Fruit fly (Drosophila melanogaster) whole organism, adult: ENCODE results near the gene Pdha.

Source experiments
- CG11617 ChIP-seq: fragments of 200-800 bp; sonication (Bioruptor generic); optimal IDR thresholded peaks from 2 replicates; lab custom pipeline; 2017; ENCODE audit warnings: mild to moderate bottlenecking, missing biosample characterization, missing genetic modification reagents, missing genetic modification characterization
- CG12768 ChIP-seq: fragments of 200-800 bp; sonication (Bioruptor generic); optimal IDR thresholded peaks from 2 replicates; lab custom pipeline; 2017; ENCODE audit warnings: missing biosample characterization, missing genetic modification characterization, mild to moderate bottlenecking, moderate library complexity, missing genetic modification reagents
- CG14711 ChIP-seq: fragments of 200-800 bp; sonication (Bioruptor generic); optimal IDR thresholded peaks from 2 replicates; lab custom pipeline; 2018; ENCODE audit warnings: missing biosample characterization, mild to moderate bottlenecking, missing genetic modification characterization, moderate library complexity
- CG1620 ChIP-seq: fragments of 200-800 bp; sonication (Bioruptor generic); optimal IDR thresholded peaks from 2 replicates; lab custom pipeline; 2016; ENCODE audit warnings: missing biosample characterization, missing genetic modification characterization
- CG33017 ChIP-seq: fragments of 200-800 bp; sonication (Bioruptor generic); optimal IDR thresholded peaks from 2 replicates; lab custom pipeline; 2018; ENCODE audit warnings: missing biosample characterization, mild to moderate bottlenecking, missing genetic modification characterization, moderate library complexity
- CG5204 ChIP-seq: fragments of 200-800 bp; sonication (Bioruptor generic); optimal IDR thresholded peaks from 2 replicates; lab custom pipeline; 2016; ENCODE audit warnings: missing biosample characterization, missing genetic modification characterization
- CG7045 ChIP-seq: fragments of 200-800 bp; sonication (Bioruptor generic); optimal IDR thresholded peaks from 2 replicates; lab custom pipeline; 2017; ENCODE audit warnings: missing biosample characterization, mild to moderate bottlenecking, missing genetic modification characterization
- CG7101 ChIP-seq: fragments of 200-800 bp; sonication (Bioruptor generic); optimal IDR thresholded peaks from 2 replicates; lab custom pipeline; 2018; ENCODE audit warnings: missing biosample characterization, mild to moderate bottlenecking, missing genetic modification characterization, moderate library complexity
- Clk ChIP-seq: fragments of 200-800 bp; sonication (Bioruptor generic); optimal IDR thresholded peaks from 2 replicates; lab custom pipeline; 2017; ENCODE audit warnings: missing biosample characterization, missing genetic modification characterization
- Crg-1 ChIP-seq: fragments of 200-800 bp; sonication (Bioruptor generic); optimal IDR thresholded peaks from 2 replicates; lab custom pipeline; 2016; ENCODE audit warnings: missing biosample characterization, missing genetic modification characterization
- Hr96 ChIP-seq: fragments of 200-800 bp; sonication (Bioruptor generic); optimal IDR thresholded peaks from 2 replicates; lab custom pipeline; 2016; ENCODE audit warnings: missing biosample characterization, missing genetic modification characterization
- Mnt ChIP-seq: fragments of 200-800 bp; sonication (Bioruptor generic); optimal IDR thresholded peaks from 2 replicates; lab custom pipeline; 2016; ENCODE audit warnings: missing biosample characterization, mild to moderate bottlenecking, missing genetic modification characterization
- bab1 ChIP-seq: fragments of 200-800 bp; sonication (Bioruptor generic); optimal IDR thresholded peaks from 3 replicates; lab custom pipeline; 2019; ENCODE audit warnings: missing biosample characterization, mild to moderate bottlenecking, missing genetic modification characterization, moderate library complexity
- cic ChIP-seq: fragments of 200-800 bp; sonication (Bioruptor generic); optimal IDR thresholded peaks from 2 replicates; lab custom pipeline; 2017; ENCODE audit warnings: missing biosample characterization, mild to moderate bottlenecking, missing genetic modification characterization, moderate library complexity
- cnc ChIP-seq, 2 experiments: fragments of >200 bp; optimal IDR thresholded peaks; 2 replicates each; lab custom pipeline; 2017
- kay ChIP-seq: fragments of 200-800 bp; sonication (Bioruptor generic); peaks from one replicate; lab custom pipeline; 2016; ENCODE audit warnings: missing biosample characterization, missing genetic modification characterization, borderline replicate concordance
- ovo ChIP-seq: fragments of 200-800 bp; sonication (Bioruptor generic); optimal IDR thresholded peaks from 2 replicates; lab custom pipeline; 2016; ENCODE audit warnings: missing biosample characterization, missing genetic modification characterization
- pad ChIP-seq: fragments of 200-800 bp; sonication (Bioruptor generic); optimal IDR thresholded peaks from 3 replicates; lab custom pipeline; 2017; ENCODE audit warnings: missing biosample characterization, missing genetic modification characterization, mild to moderate bottlenecking, moderate library complexity, missing genetic modification reagents
- tj ChIP-seq: fragments of 200-800 bp; sonication (Bioruptor generic); optimal IDR thresholded peaks from 3 replicates; lab custom pipeline; 2017; ENCODE audit warnings: missing biosample characterization, mild to moderate bottlenecking, missing genetic modification characterization, moderate library complexity
- toe ChIP-seq: fragments of 200-800 bp; sonication (Bioruptor generic); optimal IDR thresholded peaks from 2 replicates; lab custom pipeline; 2016; ENCODE audit warnings: missing biosample characterization, missing genetic modification characterization

The Pdha gene

DNA sequence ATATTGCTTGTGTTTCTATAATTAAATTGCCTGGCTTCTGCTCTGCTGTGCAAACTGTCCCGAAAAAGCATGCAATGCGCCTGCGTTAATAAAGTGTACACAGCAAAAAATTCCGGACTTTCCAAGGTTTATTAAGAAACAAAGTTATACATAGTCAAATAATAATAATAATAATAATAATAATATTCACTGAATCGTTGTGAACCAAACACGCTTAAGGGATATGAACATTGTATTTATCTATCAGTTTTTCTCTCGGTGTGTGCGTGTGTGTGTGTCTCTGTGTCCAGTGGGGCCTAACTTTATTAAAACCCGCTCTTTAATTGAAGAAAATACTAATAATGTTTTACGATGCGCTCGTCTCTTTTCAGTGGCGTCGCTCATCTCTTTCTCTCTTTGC lies 10.9 kb upstream of the Pdha start:
- TF ChIP-seq CG33017 (tag; lab: Kevin White, UChicago) (peak; percentile 47), CG7101 (tag; lab: Kevin White, UChicago) (peak; percentile 60), CG14711 (tag; lab: Kevin White, UChicago) (peak; percentile 63), CG5204 (no peak), cnc (optimal IDR thresholded peaks at IDR 0.05; lab: Kevin White, UChicago) (no peak), tj (GFP tag; lab: Kevin White, UChicago) (peak; percentile 11), cic (GFP tag; lab: Kevin White, UChicago) (no peak), CG1620 (GFP tag; lab: Kevin White, UChicago) (no peak), Mnt (peak; percentile 3), ovo (no peak), Clk (GFP tag; lab: Kevin White, UChicago) (no peak), CG12768 (GFP tag; lab: Kevin White, UChicago) (peak; percentile 42), Crg-1 (no peak), CG7045 (peak; percentile 62)

DNA sequence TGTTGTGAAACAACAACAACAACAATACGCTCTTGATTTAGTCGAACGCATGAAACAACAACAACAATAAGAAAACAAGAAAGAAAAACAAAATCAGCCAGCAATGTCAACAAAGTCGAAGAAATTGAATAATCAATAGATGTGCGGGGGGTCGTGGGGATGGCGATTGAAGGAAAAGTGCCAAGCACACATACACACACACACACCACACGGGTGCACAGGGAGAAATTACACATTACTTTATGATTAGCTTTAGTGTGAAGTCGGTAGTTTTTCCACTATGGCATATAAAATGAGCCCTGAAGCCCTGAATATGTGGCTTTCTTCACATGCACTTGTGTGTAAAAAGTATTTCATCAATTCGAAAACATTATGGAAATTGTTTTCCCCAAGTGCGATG lies 9.1 kb upstream of the Pdha start:
- TF ChIP-seq CG33017 (tag; lab: Kevin White, UChicago) (no peak), bab1 (GFP tag; lab: Kevin White, UChicago) (no peak), Mnt (no peak), tj (GFP tag; lab: Kevin White, UChicago) (no peak), cic (GFP tag; lab: Kevin White, UChicago) (no peak), CG1620 (GFP tag; lab: Kevin White, UChicago) (no peak), ovo (no peak), CG11617 (no peak), Clk (GFP tag; lab: Kevin White, UChicago) (no peak), pad (no peak), Crg-1 (no peak), Hr96 (GFP tag; lab: Kevin White, UChicago) (no peak), toe (GFP tag; lab: Kevin White, UChicago) (no peak), kay (no peak), cnc (optimal IDR thresholded peaks at IDR 0.05; lab: Kevin White, UChicago) (no peak), CG5204 (no peak), CG7045 (no peak)

DNA sequence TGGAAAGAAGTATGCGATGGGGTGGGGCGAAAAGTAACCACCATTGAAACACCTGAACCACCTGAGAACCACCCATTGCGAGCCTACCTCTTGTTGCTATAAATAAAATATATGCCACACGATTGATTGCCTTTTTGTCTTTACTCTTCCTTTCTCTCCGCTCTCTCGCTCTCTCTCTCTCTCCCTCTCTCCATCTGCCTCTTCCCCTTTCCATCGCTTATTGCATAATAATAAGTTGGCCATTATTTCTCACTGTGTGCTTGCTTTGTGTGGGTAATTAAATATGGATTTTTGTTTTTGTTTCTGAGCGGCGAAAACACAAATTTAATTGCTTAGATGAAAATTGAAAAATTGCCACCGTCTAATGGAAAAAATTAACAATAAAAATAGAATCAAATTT lies 8.0 kb upstream of the Pdha start:
- TF ChIP-seq ovo (no peak), bab1 (GFP tag; lab: Kevin White, UChicago) (no peak), CG7045 (no peak), kay (no peak), cnc (optimal IDR thresholded peaks at IDR 0.05; lab: Kevin White, UChicago) (no peak), Crg-1 (no peak), toe (GFP tag; lab: Kevin White, UChicago) (no peak), CG11617 (no peak), cic (GFP tag; lab: Kevin White, UChicago) (no peak), pad (no peak), Clk (GFP tag; lab: Kevin White, UChicago) (no peak), CG7101 (tag; lab: Kevin White, UChicago) (no peak), CG14711 (tag; lab: Kevin White, UChicago) (no peak), CG5204 (no peak), CG12768 (GFP tag; lab: Kevin White, UChicago) (no peak), CG1620 (GFP tag; lab: Kevin White, UChicago) (no peak), Mnt (no peak), CG33017 (tag; lab: Kevin White, UChicago) (no peak), tj (GFP tag; lab: Kevin White, UChicago) (no peak)

DNA sequence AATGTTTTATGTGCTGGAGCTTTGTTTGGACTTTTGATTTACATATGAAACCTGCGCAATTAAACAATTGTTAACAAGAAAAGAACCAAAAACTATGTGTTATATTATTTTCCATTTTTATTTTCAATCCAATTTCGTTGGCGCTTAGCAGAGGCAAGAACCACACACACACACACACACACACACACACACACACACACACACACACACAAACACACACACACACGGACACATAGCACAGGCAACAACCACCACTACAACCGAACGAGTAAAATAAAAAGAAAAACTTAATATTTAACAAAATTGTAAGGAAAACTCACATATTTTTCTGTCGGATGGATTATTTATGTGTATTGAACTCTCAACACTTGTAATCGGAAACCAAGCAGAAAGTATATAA lies 2.7 kb upstream of the Pdha start:
- TF ChIP-seq kay: no peak
- TF ChIP-seq CG33017 (tag; lab: Kevin White, UChicago): no peak
- no peak for TF ChIP-seq Hr96 (GFP tag; lab: Kevin White, UChicago)
- TF ChIP-seq ovo: no peak
- TF ChIP-seq Clk (GFP tag; lab: Kevin White, UChicago): no peak
- no peak for TF ChIP-seq CG14711 (tag; lab: Kevin White, UChicago)
- TF ChIP-seq cic (GFP tag; lab: Kevin White, UChicago): no peak
- TF ChIP-seq pad: no peak
- TF ChIP-seq Crg-1: no peak
- no peak for TF ChIP-seq CG7045
- TF ChIP-seq tj (GFP tag; lab: Kevin White, UChicago): no peak
- TF ChIP-seq cnc (optimal IDR thresholded peaks at IDR 0.05; lab: Kevin White, UChicago): no peak
- TF ChIP-seq CG12768 (GFP tag; lab: Kevin White, UChicago): no peak
- no peak for TF ChIP-seq bab1 (GFP tag; lab: Kevin White, UChicago)
- TF ChIP-seq CG1620 (GFP tag; lab: Kevin White, UChicago): no peak
- no peak for TF ChIP-seq CG11617
- TF ChIP-seq CG5204: no peak
- TF ChIP-seq CG7101 (tag; lab: Kevin White, UChicago): no peak
- TF ChIP-seq toe (GFP tag; lab: Kevin White, UChicago): no peak
- TF ChIP-seq Mnt: no peak

DNA sequence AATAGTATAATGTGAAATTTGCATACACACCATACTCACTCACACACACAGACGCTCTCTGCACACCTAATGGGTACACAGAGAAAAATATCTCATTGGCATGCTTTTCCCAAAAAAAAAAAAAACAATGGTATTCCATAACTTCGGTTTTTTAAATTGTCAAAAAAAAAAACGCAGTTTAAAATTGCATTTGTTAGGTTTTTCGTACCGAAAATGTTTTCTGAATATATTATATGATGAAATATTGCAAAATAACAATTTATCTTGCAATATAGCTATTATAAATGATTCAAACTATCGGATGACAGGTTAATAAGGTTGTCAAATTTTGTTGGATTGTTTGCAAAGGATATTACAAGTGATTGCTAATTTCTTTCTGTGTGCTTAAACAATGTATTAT lies 2.3 kb upstream of the Pdha start:
- no peak for TF ChIP-seq toe (GFP tag; lab: Kevin White, UChicago)
- no peak for TF ChIP-seq CG7101 (tag; lab: Kevin White, UChicago)
- TF ChIP-seq cic (GFP tag; lab: Kevin White, UChicago): no peak
- TF ChIP-seq CG33017 (tag; lab: Kevin White, UChicago): no peak
- no peak for TF ChIP-seq Crg-1
- no peak for TF ChIP-seq bab1 (GFP tag; lab: Kevin White, UChicago)
- no peak for TF ChIP-seq Hr96 (GFP tag; lab: Kevin White, UChicago)
- TF ChIP-seq CG5204: no peak
- no peak for TF ChIP-seq CG7045
- no peak for TF ChIP-seq CG12768 (GFP tag; lab: Kevin White, UChicago)
- TF ChIP-seq ovo: no peak
- no peak for TF ChIP-seq Mnt
- TF ChIP-seq kay: no peak
- TF ChIP-seq tj (GFP tag; lab: Kevin White, UChicago): no peak
- TF ChIP-seq CG1620 (GFP tag; lab: Kevin White, UChicago): no peak
- TF ChIP-seq pad: no peak
- TF ChIP-seq cnc (optimal IDR thresholded peaks at IDR 0.05; lab: Kevin White, UChicago): no peak

DNA sequence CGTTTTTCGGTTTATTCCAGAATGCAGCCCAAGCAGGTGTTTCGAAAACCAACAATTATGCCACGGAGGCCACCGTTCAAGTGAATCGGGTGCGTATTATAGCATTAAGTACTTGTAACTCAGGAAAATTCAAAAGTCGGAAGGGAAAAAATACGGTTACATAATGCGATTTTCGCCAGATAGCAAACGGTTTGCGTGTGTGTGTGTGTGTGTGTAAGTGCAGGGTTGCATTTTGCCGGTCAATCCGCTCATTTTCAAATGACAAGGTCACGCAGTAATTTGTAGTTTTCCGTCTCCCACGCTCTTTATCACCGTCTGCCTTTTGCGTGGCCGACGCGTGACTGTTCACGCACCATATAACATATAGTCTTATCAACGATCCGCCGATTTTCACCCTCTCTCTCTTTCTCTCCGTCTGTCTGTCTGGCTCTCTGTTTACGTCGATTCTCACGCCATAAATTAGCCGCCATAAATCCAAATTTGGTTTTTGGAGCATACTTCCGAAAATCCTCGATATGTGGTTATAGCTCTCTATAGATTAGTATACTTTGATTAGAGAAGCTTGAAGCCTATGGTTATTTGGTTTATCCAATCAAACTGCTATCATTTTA lies 825 bp downstream of the Pdha start:
- TF ChIP-seq cic (GFP tag; lab: Kevin White, UChicago): no peak
- TF ChIP-seq Hr96 (GFP tag; lab: Kevin White, UChicago): no peak
- TF ChIP-seq CG7101 (tag; lab: Kevin White, UChicago): no peak
- peak; percentile 44 for TF ChIP-seq tj (GFP tag; lab: Kevin White, UChicago)
- peak; percentile 8 for TF ChIP-seq bab1 (GFP tag; lab: Kevin White, UChicago)
- no peak for TF ChIP-seq ovo
- no peak for TF ChIP-seq Crg-1
- peak; percentile 16 for TF ChIP-seq Mnt
- TF ChIP-seq Clk (GFP tag; lab: Kevin White, UChicago): no peak
- TF ChIP-seq toe (GFP tag; lab: Kevin White, UChicago): no peak
